Worm (Caenorhabditis elegans) whole organism, L4/young adult: ENCODE results near the gene dmd-8.

Experiments
- W03F9.2 ChIP-seq: fragments of 150-350 bp; optimal IDR thresholded peaks from 2 replicates; lab custom pipeline; 2014; ENCODE audit warnings: missing biosample characterization, missing genetic modification characterization
- him-1 ChIP-seq: sonication (generic microtip); optimal IDR thresholded peaks from 2 replicates; lab custom pipeline; 2016; ENCODE audit warnings: missing genotype, missing genetic modification reagents, missing genetic modification characterization, missing compliant biosample characterization

- TF ChIP-seq W03F9.2 (tag; lab: Kevin White, UChicago) (no peak), him-1 (tag; lab: Kevin White, UChicago) (no peak)
Observed at ce11 chrV:343546-343945, 7.3 kb upstream of the dmd-8 start.
